Fruit fly (Drosophila melanogaster): ENCODE data around the gene Ctps.

The Ctps gene

DNA sequence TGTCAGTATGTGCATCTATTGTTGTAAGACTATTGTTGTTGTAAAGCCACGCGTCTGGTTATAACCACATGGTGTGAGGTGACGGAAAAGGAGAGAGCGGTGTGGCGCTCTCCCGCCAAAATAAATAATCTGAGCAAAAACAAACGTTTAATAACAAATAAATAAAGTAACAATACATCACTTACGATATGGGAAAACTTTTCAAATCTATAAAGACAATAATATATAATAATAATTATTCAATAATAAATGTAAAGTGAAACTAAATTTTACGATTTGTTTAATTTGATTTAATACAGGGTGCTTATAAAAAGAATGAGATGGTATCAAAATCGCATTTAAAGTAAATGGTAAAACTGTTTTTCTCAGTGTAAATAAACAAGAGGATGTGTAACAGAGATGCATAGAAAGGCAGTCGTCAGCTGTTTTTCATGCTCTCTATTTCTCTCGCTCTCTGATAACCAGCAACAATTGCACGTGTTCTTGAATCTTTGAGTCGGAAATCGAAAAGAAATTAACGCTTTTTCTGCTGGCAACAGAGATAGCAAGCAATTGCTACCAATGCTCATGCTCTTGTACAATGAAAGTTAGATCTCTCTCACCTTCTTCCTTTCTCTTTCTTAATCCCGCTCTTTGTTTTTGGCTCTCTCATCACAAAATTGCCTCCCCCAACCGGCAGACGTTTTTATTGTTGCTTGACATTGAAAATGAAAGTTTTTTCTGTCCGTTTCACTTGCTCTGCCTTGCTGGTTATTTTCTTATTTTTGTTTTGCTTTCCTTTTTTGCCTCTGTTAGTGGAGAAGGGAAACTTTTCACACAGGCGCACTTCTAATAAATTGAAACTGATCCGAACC, 1.2 kb downstream of the Ctps start:
- TF ChIP-seq Dll (optimal IDR thresholded peaks at IDR 0.05), result no peak
- TF ChIP-seq pan (optimal IDR thresholded peaks at IDR 0.05), result no peak
- TF ChIP-seq psq (optimal IDR thresholded peaks at IDR 0.05), result no peak
- TF ChIP-seq usp (GFP tag; optimal IDR thresholded peaks at IDR 0.05), result no peak
- TF ChIP-seq CG8478 (optimal IDR thresholded peaks at IDR 0.05), result no peak
- TF ChIP-seq EcR (GFP tag; optimal IDR thresholded peaks at IDR 0.05), result no peak

DNA sequence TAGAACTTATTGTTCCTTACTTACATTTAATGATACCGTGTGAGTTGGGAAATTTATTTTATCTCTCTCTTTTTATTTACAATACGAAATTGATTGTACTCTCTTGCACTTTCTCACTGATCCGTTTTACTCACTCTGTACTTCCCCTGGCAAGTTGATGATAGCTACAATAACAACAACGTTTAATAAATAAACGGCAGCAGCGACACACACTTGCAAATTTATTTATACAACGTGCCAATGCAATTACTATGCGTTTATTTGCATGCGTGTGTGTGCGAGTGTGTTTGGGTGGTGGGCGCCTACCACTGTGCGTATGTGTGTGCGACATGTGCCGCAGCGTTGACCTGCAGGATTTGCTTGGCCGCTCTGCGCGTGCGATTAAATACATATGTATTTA, 1.8 kb downstream of the Ctps start:
- no peak for TF ChIP-seq Dll (optimal IDR thresholded peaks at IDR 0.05)
- TF ChIP-seq usp (GFP tag; optimal IDR thresholded peaks at IDR 0.05), result no peak
- TF ChIP-seq psq (optimal IDR thresholded peaks at IDR 0.05), result no peak
- no peak for TF ChIP-seq pan (optimal IDR thresholded peaks at IDR 0.05)
- TF ChIP-seq EcR (GFP tag; optimal IDR thresholded peaks at IDR 0.05), result no peak
- no peak for TF ChIP-seq CG8478 (optimal IDR thresholded peaks at IDR 0.05)

DNA sequence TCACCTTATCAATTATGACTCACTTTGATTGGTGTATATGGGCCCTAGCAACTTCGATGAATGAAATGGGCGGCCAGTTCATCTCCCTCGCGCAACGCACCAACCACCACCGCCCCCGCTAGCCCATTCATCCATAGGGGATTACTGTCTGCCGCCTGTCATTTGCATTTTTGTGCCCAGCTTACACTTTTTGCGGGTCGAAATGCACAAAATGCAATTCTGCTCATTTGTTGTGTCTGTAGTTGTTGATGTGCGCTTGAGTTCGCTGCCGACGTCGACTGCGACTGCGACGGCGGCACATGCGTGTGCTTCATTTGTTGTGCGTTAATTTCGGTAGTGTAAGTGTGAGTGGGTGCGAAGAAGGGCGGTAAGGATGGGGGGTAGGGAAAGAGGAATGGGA, 3.3 kb downstream of the Ctps start:
- no peak for TF ChIP-seq psq (optimal IDR thresholded peaks at IDR 0.05)
- no peak for TF ChIP-seq Dll (optimal IDR thresholded peaks at IDR 0.05)
- TF ChIP-seq pan (optimal IDR thresholded peaks at IDR 0.05), result no peak
- no peak for TF ChIP-seq EcR (GFP tag; optimal IDR thresholded peaks at IDR 0.05)
- TF ChIP-seq usp (GFP tag; optimal IDR thresholded peaks at IDR 0.05), result no peak
- TF ChIP-seq CG8478 (optimal IDR thresholded peaks at IDR 0.05), result no peak

DNA sequence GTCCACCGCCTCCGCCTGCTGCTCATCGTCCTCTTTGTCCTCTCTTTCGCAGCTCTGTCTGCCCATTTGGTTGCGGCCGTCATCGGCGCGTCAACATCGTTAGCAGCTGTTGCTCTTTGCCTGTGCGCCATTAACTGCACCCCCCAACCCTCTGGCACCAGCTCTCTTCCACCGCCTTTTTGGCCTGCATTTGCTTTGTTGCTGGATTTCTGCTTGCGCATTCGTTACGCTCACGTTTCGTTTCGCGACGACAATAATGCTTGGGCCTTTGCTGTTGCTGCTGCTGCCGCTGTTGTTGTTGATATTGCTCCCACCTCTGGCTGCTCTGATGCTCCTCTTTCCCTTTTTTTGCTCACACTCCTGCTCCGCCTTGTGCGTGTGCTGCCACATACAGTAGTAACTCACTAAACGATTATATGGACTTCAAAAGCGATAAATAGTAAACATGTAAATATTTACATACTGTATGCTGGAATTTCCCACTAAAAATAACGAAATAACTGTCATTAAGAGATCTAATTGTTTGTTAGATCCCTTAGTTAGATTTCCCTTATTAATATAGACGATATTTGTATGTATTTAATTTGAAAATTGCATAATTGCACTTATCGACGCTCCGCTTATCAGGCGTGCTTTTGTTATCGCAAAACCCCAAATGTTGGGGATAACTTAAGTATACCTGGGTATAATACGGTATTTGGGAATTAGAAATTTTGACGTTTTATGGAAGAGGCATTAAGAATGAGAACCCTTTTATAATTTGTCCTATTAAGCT, 4.1 kb downstream of the Ctps start:
- TF ChIP-seq Dll (optimal IDR thresholded peaks at IDR 0.05) (peak; percentile 68), CG8478 (optimal IDR thresholded peaks at IDR 0.05) (no peak), psq (optimal IDR thresholded peaks at IDR 0.05) (no peak)

DNA sequence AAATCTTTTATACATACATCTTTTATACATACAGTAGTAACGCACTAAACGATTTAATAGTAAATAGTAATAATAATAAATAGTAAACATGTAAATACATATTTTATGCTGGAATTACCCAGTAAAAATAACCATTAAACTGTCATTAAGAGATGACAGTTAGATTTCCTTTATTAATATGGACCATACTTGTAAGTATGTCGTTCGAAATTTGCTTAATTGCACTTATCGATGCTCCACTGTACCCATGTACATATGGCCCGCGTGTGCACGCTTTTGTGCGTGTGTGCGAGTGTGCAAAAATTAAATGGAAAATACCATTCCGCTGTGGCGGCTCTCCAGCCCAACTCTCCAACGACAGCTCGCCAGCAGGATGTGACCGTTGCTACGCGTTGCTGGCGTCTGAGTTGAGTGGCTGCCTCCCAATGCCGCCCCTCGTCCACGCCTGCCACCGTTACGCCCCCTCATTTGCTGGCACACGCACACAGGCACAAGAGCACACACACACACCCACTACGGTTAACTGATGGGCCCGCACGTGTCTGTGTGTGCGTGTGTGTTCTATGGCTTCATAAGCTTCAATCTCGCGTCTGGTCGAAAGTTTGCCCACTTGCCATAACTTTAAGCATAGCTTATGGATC, 5.1 kb downstream of the Ctps start:
- TF ChIP-seq Dll (optimal IDR thresholded peaks at IDR 0.05) (peak; percentile 28), usp (GFP tag; optimal IDR thresholded peaks at IDR 0.05) (no peak)

DNA sequence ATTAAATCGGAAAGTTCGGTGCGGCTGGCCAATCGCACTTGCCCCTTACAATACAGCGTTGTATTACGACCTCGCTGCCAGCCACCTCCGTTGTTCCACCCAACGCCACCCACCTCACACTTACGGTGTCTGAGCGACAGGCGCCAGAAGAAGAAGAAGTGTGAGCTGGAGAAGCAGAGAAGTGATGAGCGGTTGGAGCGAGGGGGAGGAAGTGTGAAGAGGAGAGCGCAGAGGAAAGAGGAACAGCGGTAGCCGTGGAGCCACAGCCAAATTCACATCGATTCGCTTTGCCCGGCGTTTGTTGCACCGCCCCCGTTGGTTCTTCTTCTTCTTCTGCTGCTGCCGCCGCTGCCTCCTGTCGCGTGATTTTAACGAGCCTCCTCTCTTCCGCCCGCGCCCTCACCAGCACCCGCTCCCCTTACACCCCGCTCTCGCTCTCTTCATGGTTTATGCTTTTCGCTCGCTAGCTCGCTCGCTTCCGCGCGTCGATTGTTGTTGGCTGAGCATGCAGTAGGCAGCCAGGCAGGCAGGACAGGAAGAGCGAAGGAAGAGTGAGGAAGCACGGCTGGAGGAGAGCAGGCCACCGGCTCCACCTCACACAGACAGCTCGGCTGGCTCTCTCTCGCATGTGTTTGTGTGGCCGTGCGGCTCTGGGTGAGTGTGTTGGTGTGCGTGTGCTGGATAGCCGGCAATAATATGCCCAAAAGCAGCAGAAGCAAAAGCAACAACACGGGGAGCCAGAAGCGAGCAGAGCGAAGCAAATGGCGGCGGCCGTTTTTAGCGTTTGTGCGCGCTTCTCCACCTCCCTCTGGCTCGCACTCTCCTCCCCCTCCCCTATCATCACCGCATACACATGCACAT, 6.5 kb downstream of the Ctps start:
- TF ChIP-seq Dll (optimal IDR thresholded peaks at IDR 0.05) (peak; percentile 65), EcR (GFP tag; optimal IDR thresholded peaks at IDR 0.05) (no peak), CG8478 (optimal IDR thresholded peaks at IDR 0.05) (peak; percentile 21), pan (optimal IDR thresholded peaks at IDR 0.05) (no peak), psq (optimal IDR thresholded peaks at IDR 0.05) (no peak), usp (GFP tag; optimal IDR thresholded peaks at IDR 0.05) (no peak)

DNA sequence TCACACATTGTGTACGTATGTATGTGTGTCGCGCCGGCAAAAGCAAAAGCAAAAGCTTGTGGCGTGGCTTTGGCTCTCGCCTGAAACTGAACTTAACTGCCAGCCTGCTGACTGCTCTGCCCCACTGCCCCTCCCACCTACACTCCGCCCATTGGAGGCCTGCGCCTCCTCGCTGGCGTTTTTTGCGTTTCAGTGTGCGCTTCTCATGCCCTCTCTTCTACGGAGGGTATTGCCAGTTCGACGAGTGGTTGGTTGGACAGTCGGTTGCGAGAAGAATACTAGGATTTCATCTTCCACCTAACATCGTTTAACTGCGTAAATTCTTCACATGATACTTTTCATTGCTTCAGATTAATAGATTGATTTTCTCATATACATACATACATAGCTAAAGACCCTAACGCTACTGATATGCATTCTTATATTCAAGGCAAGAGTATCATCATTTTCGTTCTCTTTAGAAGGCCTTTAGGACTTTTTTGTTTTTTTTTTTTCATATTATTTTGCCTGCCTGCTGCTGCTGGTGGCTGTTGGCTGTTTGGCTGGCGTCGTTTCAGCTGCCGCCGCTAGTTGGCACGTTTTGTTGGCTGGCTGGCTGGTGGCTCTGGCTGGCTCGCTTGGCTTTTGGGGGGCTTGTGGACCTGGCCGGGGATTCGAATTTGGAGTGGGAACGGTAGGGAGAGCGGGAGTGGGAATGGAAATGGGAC, 7.3 kb downstream of the Ctps start:
- TF ChIP-seq psq (optimal IDR thresholded peaks at IDR 0.05), result no peak
- no peak for TF ChIP-seq pan (optimal IDR thresholded peaks at IDR 0.05)
- no peak for TF ChIP-seq CG8478 (optimal IDR thresholded peaks at IDR 0.05)
- no peak for TF ChIP-seq EcR (GFP tag; optimal IDR thresholded peaks at IDR 0.05)
- TF ChIP-seq Dll (optimal IDR thresholded peaks at IDR 0.05), result no peak
- TF ChIP-seq usp (GFP tag; optimal IDR thresholded peaks at IDR 0.05), result no peak

DNA sequence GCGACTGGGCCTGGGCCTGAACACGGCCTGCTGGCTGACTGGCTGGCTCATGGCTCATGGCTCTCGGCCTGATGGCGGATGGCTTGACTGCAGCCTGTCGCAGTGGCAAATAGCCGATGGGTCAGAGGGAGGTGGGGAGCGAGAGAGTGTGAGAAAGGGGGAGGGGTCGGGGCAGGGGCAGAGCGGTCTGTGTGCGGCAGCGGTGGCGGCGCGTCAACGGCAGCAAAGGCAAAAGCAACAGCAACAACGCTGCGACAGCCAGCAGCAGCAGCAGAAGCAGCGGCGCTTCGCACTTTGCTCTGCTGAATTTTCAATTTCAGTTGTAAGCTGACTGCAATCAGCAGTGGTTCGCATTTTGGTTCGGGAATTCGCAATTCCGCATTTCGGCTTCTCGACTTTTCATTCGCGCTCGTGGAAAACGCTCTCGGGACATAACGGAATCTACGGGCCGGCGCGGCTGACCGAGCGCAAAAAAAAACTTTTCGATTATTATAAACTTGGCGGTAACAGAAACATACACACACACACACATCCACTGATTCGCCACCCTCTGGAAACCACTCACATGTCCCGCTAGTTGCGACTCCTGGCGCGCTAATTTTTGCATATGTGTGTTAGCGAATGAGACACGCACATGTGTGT, 8.0 kb downstream of the Ctps start, which contains the start of gene CG45071:
TSS of gene CG45071 (plus strand) at position 317 of the 642 bp plus-strand sequence.
- TF ChIP-seq pan (optimal IDR thresholded peaks at IDR 0.05) (no peak), psq (optimal IDR thresholded peaks at IDR 0.05) (no peak), CG8478 (optimal IDR thresholded peaks at IDR 0.05) (no peak), Dll (optimal IDR thresholded peaks at IDR 0.05) (peak; percentile 48)

DNA sequence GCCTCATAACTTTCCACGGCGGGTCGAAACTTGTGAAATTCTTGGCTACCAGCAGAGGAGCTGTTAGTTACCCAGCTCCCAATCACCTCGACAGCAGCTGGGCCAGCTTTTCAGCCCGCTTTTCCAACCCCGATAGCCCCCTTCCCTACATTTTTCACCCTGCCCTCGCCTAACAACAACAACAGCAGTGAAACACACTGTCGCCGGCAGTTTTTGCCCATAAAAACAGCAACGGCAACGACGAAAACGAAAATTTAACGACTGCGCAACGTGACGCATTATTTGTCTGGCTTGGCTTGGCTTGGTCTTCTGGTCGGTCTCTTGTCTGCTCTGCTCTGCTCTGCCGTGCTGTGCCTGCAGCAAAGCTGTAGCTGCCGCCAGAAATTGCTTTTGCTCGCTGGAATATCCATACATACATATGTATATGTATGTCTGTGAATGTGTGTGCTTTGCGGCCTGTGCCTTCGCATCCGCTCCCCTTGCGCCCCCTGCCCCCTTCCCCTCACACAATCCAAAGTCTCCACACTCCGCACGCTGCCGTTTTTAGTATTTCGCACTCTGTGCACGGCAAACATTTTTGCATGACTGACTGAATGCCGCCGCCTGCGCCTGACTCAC, 9.6 kb downstream of the Ctps start:
- TF ChIP-seq CG8478 (optimal IDR thresholded peaks at IDR 0.05), result no peak
- TF ChIP-seq EcR (GFP tag; optimal IDR thresholded peaks at IDR 0.05), result peak in 1 of 2 experiments; percentile 39
- TF ChIP-seq psq (optimal IDR thresholded peaks at IDR 0.05), result no peak
- peak; percentile 52 for TF ChIP-seq Dll (optimal IDR thresholded peaks at IDR 0.05)

DNA sequence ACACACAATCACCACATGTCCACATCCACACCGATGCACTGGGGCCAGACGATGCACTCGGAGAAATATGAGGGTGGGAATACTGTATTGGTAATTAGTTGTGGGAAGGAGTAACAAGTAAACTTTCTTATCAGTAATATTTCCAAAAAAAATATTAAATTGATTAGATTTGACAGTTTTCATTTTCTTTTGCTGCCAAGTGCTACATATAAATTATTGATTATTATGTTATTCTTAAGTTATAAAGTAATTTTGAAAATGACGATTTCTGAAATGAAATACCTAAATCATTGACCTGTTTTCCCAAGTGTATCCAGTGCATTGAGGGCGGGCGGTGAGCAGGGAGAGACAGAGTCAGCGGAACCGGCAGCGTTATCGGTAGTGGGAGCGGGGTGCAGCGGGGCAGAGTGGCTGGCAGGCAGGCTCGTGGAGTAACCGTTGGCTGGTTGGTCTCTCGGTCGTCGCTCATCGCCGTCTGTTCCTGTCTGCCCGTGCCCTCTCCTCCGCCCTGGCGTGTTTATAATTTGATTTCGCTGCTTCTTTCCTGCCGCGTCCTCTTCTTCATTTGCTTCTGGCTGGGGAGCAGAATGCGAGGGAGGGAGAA, 10.2 kb downstream of the Ctps start:
- TF ChIP-seq usp (GFP tag; optimal IDR thresholded peaks at IDR 0.05) (no peak), psq (optimal IDR thresholded peaks at IDR 0.05) (no peak), pan (optimal IDR thresholded peaks at IDR 0.05) (peak; percentile 53), CG8478 (optimal IDR thresholded peaks at IDR 0.05) (no peak)
